Worm (Caenorhabditis elegans) whole organism, young adult: Measurements from ENCODE around the gene Y49E10.25.
A peak's percentile ranks its signal among the peaks of the same experiment; 100 is the strongest.

Experiments
- B0019.2 ChIP-seq: fragments of 200-800 bp; sonication (Bioruptor generic); conservative IDR thresholded peaks from 2 replicates; pipeline ENCODE4 v1.3.6; 2022; ENCODE audit warnings: missing genetic modification reagents, missing genetic modification characterization, missing compliant biosample characterization
- C06A6.2 ChIP-seq: fragments of 200-800 bp; sonication (Bioruptor generic); conservative IDR thresholded peaks from 2 replicates; pipeline ENCODE4 v1.3.6; 2022; ENCODE audit warnings: missing genetic modification characterization, missing compliant biosample characterization
- D2030.7 ChIP-seq: fragments of 200-800 bp; sonication (Bioruptor generic); IDR thresholded peaks from 2 replicates; pipeline ENCODE4 v1.3.6; 2022; ENCODE audit warnings: missing genetic modification reagents, missing genetic modification characterization, missing compliant biosample characterization
- F10E7.11 ChIP-seq: sonication (generic microtip); optimal IDR thresholded peaks from 2 replicates; lab custom pipeline; 2017; ENCODE audit warnings: mild to moderate bottlenecking, missing genetic modification characterization, moderate library complexity, missing compliant biosample characterization
- F33H1.4 ChIP-seq: fragments of 200-800 bp; sonication (Bioruptor generic); IDR thresholded peaks from 2 replicates; pipeline ENCODE4 v1.3.6; 2022; ENCODE audit warnings: missing genetic modification reagents, missing genetic modification characterization, missing compliant biosample characterization
- F49E8.2 ChIP-seq: sonication (generic microtip); optimal IDR thresholded peaks from 3 replicates; lab custom pipeline; 2017; ENCODE audit warnings: missing genetic modification characterization, mild to moderate bottlenecking, missing compliant biosample characterization, antibody characterized with exemption, moderate library complexity; ENCODE audit not compliant: insufficient read depth
- F52B5.7 ChIP-seq: sonication (generic microtip); optimal IDR thresholded peaks from 2 replicates; lab custom pipeline; 2016; ENCODE audit warnings: mild to moderate bottlenecking, missing genetic modification characterization, missing compliant biosample characterization
- F57A8.1 ChIP-seq: fragments of 200-800 bp; sonication (Bioruptor generic); optimal IDR thresholded peaks from 2 replicates; lab custom pipeline; 2018; ENCODE audit warnings: mild to moderate bottlenecking, missing genetic modification characterization, moderate library complexity, missing compliant biosample characterization
- K11D2.4 ChIP-seq: fragments of 200-800 bp; sonication (Bioruptor generic); IDR thresholded peaks from 2 replicates; pipeline ENCODE4 v1.3.6; 2022; ENCODE audit warnings: missing genetic modification reagents, missing genetic modification characterization, missing compliant biosample characterization
- Y53F4B.3 ChIP-seq: fragments of 200-800 bp; sonication (Bioruptor generic); IDR thresholded peaks from 2 replicates; pipeline ENCODE4 v1.3.6; 2022; ENCODE audit warnings: missing genetic modification reagents, missing genetic modification characterization, missing compliant biosample characterization
- Y56A3A.18 ChIP-seq: fragments of 200-800 bp; sonication (Bioruptor generic); IDR thresholded peaks from 2 replicates; pipeline ENCODE4 v1.3.6; 2022; ENCODE audit warnings: missing genetic modification reagents, missing genetic modification characterization, missing compliant biosample characterization
- Y79H2A.3 ChIP-seq: fragments of 200-800 bp; sonication (Bioruptor generic); conservative IDR thresholded peaks from 2 replicates; pipeline ENCODE4 v1.3.6; 2022; ENCODE audit warnings: missing genetic modification reagents, missing genetic modification characterization, missing compliant biosample characterization
- ZK185.1 ChIP-seq: sonication (generic microtip); optimal IDR thresholded peaks from 2 replicates; lab custom pipeline; 2016; ENCODE audit warnings: mild to moderate bottlenecking, missing genetic modification characterization, missing compliant biosample characterization; ENCODE audit not compliant: poor library complexity, severe bottlenecking
- akir-1 ChIP-seq: fragments of 200-800 bp; sonication (Bioruptor generic); optimal IDR thresholded peaks from 2 replicates; lab custom pipeline; 2018; ENCODE audit warnings: mild to moderate bottlenecking, missing genetic modification characterization, moderate library complexity, missing compliant biosample characterization
- aptf-2 ChIP-seq: fragments of 200-800 bp; sonication (Bioruptor generic); conservative IDR thresholded peaks from 2 replicates; pipeline ENCODE4 v1.3.6; 2022; ENCODE audit warnings: missing genetic modification reagents, missing genetic modification characterization, missing compliant biosample characterization
- athp-1 ChIP-seq: sonication (generic microtip); optimal IDR thresholded peaks from 2 replicates; lab custom pipeline; 2017; ENCODE audit warnings: mild to moderate bottlenecking, missing genetic modification characterization, missing compliant biosample characterization
- bed-2 ChIP-seq: fragments of 200-800 bp; sonication (Bioruptor generic); IDR thresholded peaks from 2 replicates; pipeline ENCODE4 v1.3.6; 2022; ENCODE audit warnings: missing genetic modification reagents, missing genetic modification characterization, missing compliant biosample characterization
- ceh-100 ChIP-seq: fragments of 200-800 bp; sonication (Bioruptor generic); IDR thresholded peaks from 2 replicates; pipeline ENCODE4 v1.3.6; 2022; ENCODE audit warnings: missing genetic modification reagents, missing genetic modification characterization, missing compliant biosample characterization
- ceh-91 ChIP-seq: fragments of 200-800 bp; sonication (Bioruptor generic); IDR thresholded peaks from 2 replicates; pipeline ENCODE4 v1.3.6; 2022; ENCODE audit warnings: missing genetic modification reagents, missing genetic modification characterization, missing compliant biosample characterization
- dox-1 ChIP-seq: fragments of 200-800 bp; sonication (Bioruptor generic); IDR thresholded peaks from 2 replicates; pipeline ENCODE4 v1.3.6; 2022; ENCODE audit warnings: missing genetic modification reagents, missing genetic modification characterization, missing compliant biosample characterization
- dpl-1 ChIP-seq: fragments of 150-350 bp; optimal IDR thresholded peaks from 2 replicates; lab custom pipeline; 2014; ENCODE audit warnings: missing biosample characterization, missing genetic modification reagents, missing genetic modification characterization
- efl-1 ChIP-seq: fragments of 150-350 bp; optimal IDR thresholded peaks from 2 replicates; lab custom pipeline; 2014; ENCODE audit warnings: missing biosample characterization, missing genetic modification reagents, missing genetic modification characterization
- him-1 ChIP-seq: sonication (generic microtip); optimal IDR thresholded peaks from 2 replicates; lab custom pipeline; 2016; ENCODE audit warnings: missing genotype, missing genetic modification reagents, missing genetic modification characterization, missing compliant biosample characterization
- hlh-26 ChIP-seq: fragments of 200-800 bp; sonication (Bioruptor generic); conservative IDR thresholded peaks from 2 replicates; pipeline ENCODE4 v1.3.6; 2022; ENCODE audit warnings: missing genetic modification reagents, missing genetic modification characterization, missing compliant biosample characterization
- let-607 ChIP-seq, 2 experiments: fragments of 200-800 bp in 1 of 2; sonication (Bioruptor generic) in 1 of 2; sonication (generic microtip) in 1 of 2; optimal IDR thresholded peaks; 2 replicates each; lab custom pipeline; 2016 to 2018; ENCODE audit warnings: mild to moderate bottlenecking in 2 of 2, missing compliant biosample characterization in 2 of 2, missing genetic modification characterization in 2 of 2, moderate library complexity in 2 of 2, missing genotype in 1 of 2
- lin-26 ChIP-seq: fragments of 200-800 bp; sonication (Bioruptor generic); IDR thresholded peaks from 2 replicates; pipeline ENCODE4 v1.3.6; 2022; ENCODE audit warnings: missing genetic modification reagents, missing genetic modification characterization, missing compliant biosample characterization
- lin-54 ChIP-seq: fragments of 200-800 bp; sonication (Bioruptor generic); optimal IDR thresholded peaks from 2 replicates; lab custom pipeline; 2018; ENCODE audit warnings: mild to moderate bottlenecking, missing genetic modification characterization, missing compliant biosample characterization
- lsl-1 ChIP-seq: fragments of 200-800 bp; sonication (Bioruptor generic); optimal IDR thresholded peaks from 2 replicates; lab custom pipeline; 2018; ENCODE audit warnings: mild to moderate bottlenecking, missing genetic modification characterization, moderate library complexity, missing compliant biosample characterization
- lsy-27 ChIP-seq: sonication (generic microtip); optimal IDR thresholded peaks from 2 replicates; lab custom pipeline; 2017; ENCODE audit warnings: missing genetic modification characterization, mild to moderate bottlenecking, missing compliant biosample characterization, antibody characterized with exemption, missing genotype, borderline replicate concordance; ENCODE audit not compliant: insufficient read depth
- madf-3 ChIP-seq: fragments of 200-800 bp; sonication (Bioruptor generic); IDR thresholded peaks from 2 replicates; pipeline ENCODE4 v1.3.6; 2022; ENCODE audit warnings: missing genetic modification reagents, missing genetic modification characterization, missing compliant biosample characterization
- madf-6 ChIP-seq: fragments of 200-800 bp; sonication (Bioruptor generic); IDR thresholded peaks from 2 replicates; pipeline ENCODE4 v1.3.6; 2022; ENCODE audit warnings: missing genetic modification reagents, missing genetic modification characterization, missing compliant biosample characterization
- madf-8 ChIP-seq: fragments of 200-800 bp; sonication (Bioruptor generic); conservative IDR thresholded peaks from 2 replicates; pipeline ENCODE4 v1.3.6; 2022; ENCODE audit warnings: missing genetic modification reagents, missing genetic modification characterization, missing compliant biosample characterization
- nhr-179 ChIP-seq: sonication (generic microtip); optimal IDR thresholded peaks from 2 replicates; lab custom pipeline; 2016; ENCODE audit warnings: mild to moderate bottlenecking, missing genetic modification characterization, missing compliant biosample characterization
- nhr-80 ChIP-seq: sonication (generic microtip); optimal IDR thresholded peaks from 2 replicates; lab custom pipeline; 2016; ENCODE audit warnings: missing genetic modification characterization, missing compliant biosample characterization
- nhr-90 ChIP-seq: sonication (generic microtip); optimal IDR thresholded peaks from 2 replicates; lab custom pipeline; 2016; ENCODE audit warnings: missing genotype, mild to moderate bottlenecking, missing genetic modification characterization, missing compliant biosample characterization
- pbrm-1 ChIP-seq: fragments of 200-800 bp; sonication (Bioruptor generic); IDR thresholded peaks from 2 replicates; pipeline ENCODE4 v1.3.6; 2022; ENCODE audit warnings: missing genetic modification reagents, missing genetic modification characterization, missing compliant biosample characterization
- repo-1 ChIP-seq: sonication (generic microtip); optimal IDR thresholded peaks from 2 replicates; lab custom pipeline; 2017; ENCODE audit warnings: mild to moderate bottlenecking, missing genetic modification characterization, missing compliant biosample characterization
- snpc-1.3 ChIP-seq: sonication (generic microtip); optimal IDR thresholded peaks from 2 replicates; lab custom pipeline; 2017; ENCODE audit warnings: missing genetic modification characterization, mild to moderate bottlenecking, missing compliant biosample characterization, antibody characterized with exemption, moderate library complexity, missing genotype, missing genetic modification reagents; ENCODE audit not compliant: insufficient read depth
- snpc-3.4 ChIP-seq: sonication (generic microtip); optimal IDR thresholded peaks from 2 replicates; lab custom pipeline; 2017; ENCODE audit warnings: missing genetic modification characterization, mild to moderate bottlenecking, missing compliant biosample characterization, antibody characterized with exemption, moderate library complexity, missing genotype, missing genetic modification reagents
- snpc-4 ChIP-seq, 5 experiments: fragments of 150-350 bp in 1 of 5; sonication (generic microtip) in 4 of 5; optimal IDR thresholded peaks; 2 replicates each; lab custom pipeline; 2014 to 2018; ENCODE audit warnings: missing genetic modification characterization in 5 of 5, missing biosample characterization in 3 of 5, antibody characterized with exemption in 2 of 5, mild to moderate bottlenecking in 2 of 5, missing compliant biosample characterization in 2 of 5, missing genotype in 2 of 5, moderate library complexity in 2 of 5, missing genetic modification reagents in 1 of 5
- somi-1 ChIP-seq: fragments of 200-800 bp; sonication (Bioruptor generic); optimal IDR thresholded peaks from 2 replicates; lab custom pipeline; 2018; ENCODE audit warnings: mild to moderate bottlenecking, missing genetic modification characterization, missing compliant biosample characterization
- tbp1 ChIP-seq: fragments of 200-800 bp; sonication (Bioruptor generic); optimal IDR thresholded peaks from 2 replicates; lab custom pipeline; 2018; ENCODE audit warnings: mild to moderate bottlenecking, missing genetic modification characterization, missing compliant biosample characterization
- unc-130 ChIP-seq: sonication (generic microtip); optimal IDR thresholded peaks from 2 replicates; lab custom pipeline; 2016; ENCODE audit warnings: missing genetic modification reagents, missing genetic modification characterization, missing compliant biosample characterization
- ztf-28 ChIP-seq: fragments of 200-800 bp; sonication (Bioruptor generic); IDR thresholded peaks from 2 replicates; pipeline ENCODE4 v1.3.6; 2022; ENCODE audit warnings: missing genetic modification reagents, missing genetic modification characterization, missing compliant biosample characterization

The Y49E10.25 gene

DNA sequence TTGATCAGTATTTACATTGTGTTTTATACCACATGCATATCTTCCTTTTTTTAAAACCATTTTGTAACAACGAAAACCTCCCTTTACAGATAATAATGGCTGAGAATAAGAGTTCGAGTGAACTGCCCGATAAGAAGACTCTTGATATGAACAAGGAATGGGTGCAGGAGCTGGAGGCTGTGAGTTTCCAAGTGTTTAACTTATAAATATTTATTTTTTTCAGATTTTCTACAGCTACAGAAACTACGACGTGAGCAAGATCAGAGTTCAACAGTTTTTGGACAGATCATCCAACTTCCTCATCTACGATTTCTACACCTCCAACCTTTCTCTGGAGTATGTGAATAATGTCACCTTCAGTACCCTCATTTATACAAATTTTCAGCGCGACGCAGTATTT, 4.6 kb upstream of the Y49E10.25 start, which contains the start of gene herd-1 (continued):
- TF ChIP-seq snpc-4 (GFP tag; optimal IDR thresholded peaks at IDR 0.05; lab: Kevin White, UChicago) (no peak), snpc-4 (tag; optimal IDR thresholded peaks at IDR 0.05; lab: Kevin White, UChicago) (no peak), nhr-90 (no peak), F52B5.7 (no peak), aptf-2 (GFP tag; lab: Robert Waterston, UW) (no peak), dox-1 (no peak; the same call in 1 of the 2 replicates), somi-1 (GFP tag; lab: Kevin White, UChicago) (no peak), let-607 (tag; optimal IDR thresholded peaks at IDR 0.05; lab: Kevin White, UChicago) (no peak), lin-54 (GFP tag; lab: Kevin White, UChicago) (peak; percentile 62), repo-1 (tag; lab: Kevin White, UChicago) (no peak), K11D2.4 (GFP tag; lab: Robert Waterston, UW) (no peak), nhr-179 (tag; lab: Kevin White, UChicago) (no peak), tbp1 (GFP tag; lab: Kevin White, UChicago) (peak; percentile 34), him-1 (tag; lab: Kevin White, UChicago) (no peak), bed-2 (no peak), Y53F4B.3 (no peak), lin-26 (GFP tag; lab: Robert Waterston, UW) (peak; percentile 50; the same call in 1 of the 2 replicates), F10E7.11 (no peak)

DNA sequence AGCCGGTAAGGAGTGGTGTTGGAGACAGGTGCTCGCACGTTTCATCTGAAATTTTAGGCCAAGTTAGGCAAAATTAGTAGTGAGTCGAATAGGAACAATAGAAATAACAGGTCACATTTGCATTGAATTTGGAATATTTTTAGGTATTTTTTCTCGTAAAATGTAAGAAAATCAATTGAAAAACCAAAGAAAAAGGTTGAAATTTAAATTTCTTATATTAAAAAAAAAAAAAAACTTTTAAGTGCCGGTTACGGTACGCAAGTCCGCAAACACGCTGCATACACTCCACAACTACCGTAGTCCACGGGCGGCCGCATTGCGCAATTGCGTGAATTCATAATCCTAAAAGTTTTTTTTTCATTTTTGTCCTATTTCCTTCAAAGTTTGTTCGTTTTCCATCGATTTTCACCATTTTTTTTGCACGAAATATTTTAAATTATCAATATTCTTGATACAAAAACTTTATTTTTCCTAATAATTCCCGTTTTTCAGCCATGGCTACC, 3.8 kb upstream of the Y49E10.25 start, which contains the start of the genes Y111B2A.1 and Y111B2A.2:
Gene Y111B2A.1 (minus strand): TSS at position 51 of the 503 bp plus-strand sequence.
Gene Y111B2A.2 (plus strand): TSS at position 493 of the 503 bp plus-strand sequence.
- TF ChIP-seq F33H1.4: peak; percentile 48
- TF ChIP-seq aptf-2 (GFP tag; lab: Robert Waterston, UW): no peak
- peak; percentile 38 for TF ChIP-seq madf-8 (GFP tag; lab: Robert Waterston, UW)
- peak; percentile 10 for TF ChIP-seq unc-130 (GFP tag; lab: Kevin White, UChicago)
- peak; percentile 38; the same call in 1 of the 2 replicates for TF ChIP-seq madf-3 (GFP tag; lab: Robert Waterston, UW)
- no peak for TF ChIP-seq F10E7.11
- peak; percentile 79 for TF ChIP-seq snpc-1.3 (tag; lab: Kevin White, UChicago)
- no peak for TF ChIP-seq Y79H2A.3 (GFP tag; lab: Robert Waterston, UW)
- peak; percentile 71 for TF ChIP-seq B0019.2 (GFP tag; lab: Robert Waterston, UW)
- TF ChIP-seq lsl-1 (GFP tag; lab: Kevin White, UChicago): peak; percentile 98
- TF ChIP-seq ztf-28 (GFP tag; lab: Robert Waterston, UW): no peak
- TF ChIP-seq snpc-4 (GFP tag; optimal IDR thresholded peaks at IDR 0.05; lab: Kevin White, UChicago): no peak
- TF ChIP-seq snpc-4 (tag; optimal IDR thresholded peaks at IDR 0.05; lab: Kevin White, UChicago): peak in 1 of 4 experiments; percentile 24
- no peak for TF ChIP-seq akir-1 (GFP tag; lab: Kevin White, UChicago)
- TF ChIP-seq snpc-3.4 (tag; lab: Kevin White, UChicago): peak; percentile 51
- TF ChIP-seq repo-1 (tag; lab: Kevin White, UChicago): no peak
- no peak for TF ChIP-seq hlh-26 (GFP tag; lab: Robert Waterston, UW)
- TF ChIP-seq C06A6.2 (GFP tag; lab: Robert Waterston, UW): no peak
- no peak for TF ChIP-seq ceh-100 (GFP tag; lab: Robert Waterston, UW)
- no peak for TF ChIP-seq nhr-80 (tag; lab: Kevin White, UChicago)
- peak; percentile 29 for TF ChIP-seq dpl-1 (GFP tag; lab: Kevin White, UChicago)
- TF ChIP-seq madf-6 (GFP tag; lab: Robert Waterston, UW): peak; percentile 74
- TF ChIP-seq efl-1 (GFP tag; lab: Kevin White, UChicago): peak; percentile 52
- TF ChIP-seq athp-1 (tag; lab: Kevin White, UChicago): no peak
- TF ChIP-seq F57A8.1 (GFP tag; lab: Kevin White, UChicago): no peak
- peak; percentile 48 for TF ChIP-seq lin-54 (GFP tag; lab: Kevin White, UChicago)
- peak; percentile 67; the same call in 1 of the 2 replicates for TF ChIP-seq D2030.7
- TF ChIP-seq ceh-91 (GFP tag; lab: Robert Waterston, UW): peak; percentile 79
- TF ChIP-seq F49E8.2: peak; percentile 72
- TF ChIP-seq pbrm-1 (GFP tag; lab: Robert Waterston, UW): peak; percentile 63; the same call in 1 of the 2 replicates
- no peak for TF ChIP-seq ZK185.1 (tag; lab: Kevin White, UChicago)
- TF ChIP-seq lsy-27: no peak
- TF ChIP-seq Y53F4B.3: no peak
- no peak for TF ChIP-seq Y56A3A.18 (GFP tag; lab: Robert Waterston, UW)
